Worm (Caenorhabditis elegans) whole organism, L2 larva: ENCODE data around the gene sri-62.

Experiments
- C34F6.9 ChIP-seq: fragments of 150-350 bp; optimal IDR thresholded peaks from 2 replicates; lab custom pipeline; 2014; ENCODE audit warnings: missing biosample characterization, missing genetic modification characterization
- ama-1 ChIP-seq: fragments of 150-350 bp; optimal IDR thresholded peaks from 2 replicates; lab custom pipeline; 2018; ENCODE audit warnings: inconsistent platforms
- blmp-1 ChIP-seq: sonication (generic microtip); optimal IDR thresholded peaks from 2 replicates; lab custom pipeline; 2017; ENCODE audit warnings: missing genetic modification characterization, mild to moderate bottlenecking, missing compliant biosample characterization, antibody characterized with exemption, moderate library complexity; ENCODE audit not compliant: insufficient read depth
- crh-2 ChIP-seq: sonication (generic microtip); optimal IDR thresholded peaks from 2 replicates; lab custom pipeline; 2017; ENCODE audit warnings: missing biosample characterization, missing genetic modification characterization
- egl-27 ChIP-seq: sonication (generic microtip); optimal IDR thresholded peaks from 3 replicates; lab custom pipeline; 2017; ENCODE audit warnings: missing biosample characterization, missing genetic modification reagents, missing genetic modification characterization
- fos-1 ChIP-seq: fragments of 150-350 bp; optimal IDR thresholded peaks from 2 replicates; lab custom pipeline; 2014; ENCODE audit warnings: missing biosample characterization, missing genetic modification characterization
- lin-11 ChIP-seq: fragments of 150-350 bp; sonication (generic microtip); optimal IDR thresholded peaks from 2 replicates; lab custom pipeline; 2014; ENCODE audit warnings: missing biosample characterization, missing genetic modification characterization, inconsistent platforms, mixed read lengths
- lin-13 ChIP-seq: fragments of 150-350 bp; optimal IDR thresholded peaks from 2 replicates; lab custom pipeline; 2014; ENCODE audit warnings: missing biosample characterization, missing genetic modification reagents, missing genetic modification characterization
- mbf-1 ChIP-seq: sonication (generic microtip); optimal IDR thresholded peaks from 2 replicates; lab custom pipeline; 2017; ENCODE audit warnings: missing biosample characterization, missing genetic modification characterization
- peb-1 ChIP-seq: fragments of 150-350 bp; optimal IDR thresholded peaks from 2 replicates; lab custom pipeline; 2014; ENCODE audit warnings: missing biosample characterization, missing genetic modification characterization
- snpc-4 ChIP-seq: fragments of 150-350 bp; optimal IDR thresholded peaks from 2 replicates; lab custom pipeline; 2014; ENCODE audit warnings: missing biosample characterization, missing genetic modification characterization
- unc-62 ChIP-seq: fragments of 150-350 bp; optimal IDR thresholded peaks from 2 replicates; lab custom pipeline; 2014; ENCODE audit warnings: missing biosample characterization, missing genetic modification reagents, missing genetic modification characterization

- TF ChIP-seq ama-1 (no peak), lin-13 (GFP tag; lab: Kevin White, UChicago) (no peak), egl-27 (tag; lab: Kevin White, UChicago) (no peak), C34F6.9 (tag; lab: Kevin White, UChicago) (no peak), snpc-4 (tag; lab: Kevin White, UChicago) (no peak), lin-11 (tag; lab: Kevin White, UChicago) (no peak), unc-62 (GFP tag; lab: Kevin White, UChicago) (no peak), crh-2 (tag; lab: Kevin White, UChicago) (no peak), peb-1 (no peak), fos-1 (no peak), blmp-1 (tag; lab: Kevin White, UChicago) (no peak), mbf-1 (tag; lab: Kevin White, UChicago) (no peak)
Observed at ce11 chrII:2665606-2666005, 32.7 kb downstream of the sri-62 start, which contains the start of gene F22E5.22.
